Worm (Caenorhabditis elegans) whole organism, young adult: Measurements from ENCODE around the gene plx-1.
A peak's percentile ranks its signal among the peaks of the same experiment; 100 is the strongest.

Experiments
- B0019.2 ChIP-seq: fragments of 200-800 bp; sonication (Bioruptor generic); conservative IDR thresholded peaks from 2 replicates; pipeline ENCODE4 v1.3.6; 2022; ENCODE audit warnings: missing genetic modification reagents, missing genetic modification characterization, missing compliant biosample characterization
- C06A6.2 ChIP-seq: fragments of 200-800 bp; sonication (Bioruptor generic); conservative IDR thresholded peaks from 2 replicates; pipeline ENCODE4 v1.3.6; 2022; ENCODE audit warnings: missing genetic modification characterization, missing compliant biosample characterization
- D2030.7 ChIP-seq: fragments of 200-800 bp; sonication (Bioruptor generic); IDR thresholded peaks from 2 replicates; pipeline ENCODE4 v1.3.6; 2022; ENCODE audit warnings: missing genetic modification reagents, missing genetic modification characterization, missing compliant biosample characterization
- K11D2.4 ChIP-seq: fragments of 200-800 bp; sonication (Bioruptor generic); IDR thresholded peaks from 2 replicates; pipeline ENCODE4 v1.3.6; 2022; ENCODE audit warnings: missing genetic modification reagents, missing genetic modification characterization, missing compliant biosample characterization
- K12H6.12 ChIP-seq: fragments of 200-800 bp; sonication (Bioruptor generic); optimal IDR thresholded peaks from 2 replicates; lab custom pipeline; 2018; ENCODE audit warnings: mild to moderate bottlenecking, missing genetic modification characterization, missing compliant biosample characterization
- T26A5.8 ChIP-seq: sonication (generic microtip); optimal IDR thresholded peaks from 2 replicates; lab custom pipeline; 2016; ENCODE audit warnings: missing genetic modification characterization, missing compliant biosample characterization
- Y53F4B.3 ChIP-seq: fragments of 200-800 bp; sonication (Bioruptor generic); IDR thresholded peaks from 2 replicates; pipeline ENCODE4 v1.3.6; 2022; ENCODE audit warnings: missing genetic modification reagents, missing genetic modification characterization, missing compliant biosample characterization
- Y67H2A.10 ChIP-seq: fragments of 200-800 bp; sonication (Bioruptor generic); conservative IDR thresholded peaks from 2 replicates; pipeline ENCODE4 v1.3.6; 2022; ENCODE audit warnings: missing genetic modification reagents, missing genetic modification characterization, missing compliant biosample characterization
- Y79H2A.3 ChIP-seq: fragments of 200-800 bp; sonication (Bioruptor generic); conservative IDR thresholded peaks from 2 replicates; pipeline ENCODE4 v1.3.6; 2022; ENCODE audit warnings: missing genetic modification reagents, missing genetic modification characterization, missing compliant biosample characterization
- Y95B8A.8 ChIP-seq: fragments of 200-800 bp; sonication (Bioruptor generic); IDR thresholded peaks from 2 replicates; pipeline ENCODE4 v1.3.6; 2022; ENCODE audit warnings: missing genetic modification reagents, missing genetic modification characterization, missing compliant biosample characterization
- akir-1 ChIP-seq: fragments of 200-800 bp; sonication (Bioruptor generic); optimal IDR thresholded peaks from 2 replicates; lab custom pipeline; 2018; ENCODE audit warnings: mild to moderate bottlenecking, missing genetic modification characterization, moderate library complexity, missing compliant biosample characterization
- athp-1 ChIP-seq: sonication (generic microtip); optimal IDR thresholded peaks from 2 replicates; lab custom pipeline; 2017; ENCODE audit warnings: mild to moderate bottlenecking, missing genetic modification characterization, missing compliant biosample characterization
- attf-5 ChIP-seq: fragments of 200-800 bp; sonication (Bioruptor generic); optimal IDR thresholded peaks from 2 replicates; lab custom pipeline; 2018; ENCODE audit warnings: mild to moderate bottlenecking, missing genetic modification characterization, missing compliant biosample characterization
- bed-2 ChIP-seq: fragments of 200-800 bp; sonication (Bioruptor generic); IDR thresholded peaks from 2 replicates; pipeline ENCODE4 v1.3.6; 2022; ENCODE audit warnings: missing genetic modification reagents, missing genetic modification characterization, missing compliant biosample characterization
- cebp-1 ChIP-seq, 2 experiments: fragments of 200-800 bp in 1 of 2; sonication (Bioruptor generic) in 1 of 2; sonication (generic microtip) in 1 of 2; IDR thresholded peaks in 1 of 2; optimal IDR thresholded peaks in 1 of 2; 2 replicates each; pipeline versions ENCODE4 v1.3.6 to Lab custom; 2017 to 2022; ENCODE audit warnings: missing compliant biosample characterization in 2 of 2, missing genetic modification characterization in 2 of 2, mild to moderate bottlenecking in 1 of 2, missing genetic modification reagents in 1 of 2, moderate library complexity in 1 of 2
- ceh-27 ChIP-seq: fragments of 200-800 bp; sonication (Bioruptor generic); optimal IDR thresholded peaks from 2 replicates; lab custom pipeline; 2018; ENCODE audit warnings: mild to moderate bottlenecking, missing genetic modification characterization, moderate library complexity, missing compliant biosample characterization
- ceh-40 ChIP-seq: fragments of 200-800 bp; sonication (Bioruptor generic); IDR thresholded peaks from 2 replicates; pipeline ENCODE4 v1.3.6; 2022; ENCODE audit warnings: missing genetic modification characterization, missing compliant biosample characterization
- die-1 ChIP-seq: sonication (generic microtip); optimal IDR thresholded peaks from 2 replicates; lab custom pipeline; 2016; ENCODE audit warnings: missing genotype, mild to moderate bottlenecking, missing genetic modification characterization, missing compliant biosample characterization
- efl-1 ChIP-seq: fragments of 150-350 bp; optimal IDR thresholded peaks from 2 replicates; lab custom pipeline; 2014; ENCODE audit warnings: missing biosample characterization, missing genetic modification reagents, missing genetic modification characterization
- egrh-3 ChIP-seq: fragments of 200-800 bp; sonication (Bioruptor generic); IDR thresholded peaks from 2 replicates; pipeline ENCODE4 v1.3.6; 2022; ENCODE audit warnings: missing genetic modification reagents, missing genetic modification characterization, missing compliant biosample characterization
- ekl-4 ChIP-seq: fragments of 200-800 bp; sonication (Bioruptor generic); IDR thresholded peaks from 2 replicates; pipeline ENCODE4 v1.3.6; 2022; ENCODE audit warnings: missing genetic modification reagents, missing genetic modification characterization, missing compliant biosample characterization
- ets-4 ChIP-seq: fragments of 200-800 bp; sonication (Bioruptor generic); optimal IDR thresholded peaks from 2 replicates; lab custom pipeline; 2018; ENCODE audit warnings: mild to moderate bottlenecking, missing genetic modification characterization, missing compliant biosample characterization
- fkh-3 ChIP-seq: sonication (generic microtip); optimal IDR thresholded peaks from 2 replicates; lab custom pipeline; 2016; ENCODE audit warnings: mild to moderate bottlenecking, missing genetic modification characterization, missing compliant biosample characterization
- hlh-12 ChIP-seq: sonication (generic microtip); optimal IDR thresholded peaks from 2 replicates; lab custom pipeline; 2016; ENCODE audit warnings: missing genetic modification characterization, missing compliant biosample characterization
- hsf-1 ChIP-seq: fragments of 200-800 bp; sonication (Bioruptor generic); IDR thresholded peaks from 2 replicates; pipeline ENCODE4 v1.3.6; 2022; ENCODE audit warnings: missing genetic modification reagents, missing genetic modification characterization, missing compliant biosample characterization
- let-526 ChIP-seq: fragments of 200-800 bp; sonication (Bioruptor generic); IDR thresholded peaks from 2 replicates; pipeline ENCODE4 v1.3.6; 2022; ENCODE audit warnings: missing genetic modification reagents, missing genetic modification characterization, missing compliant biosample characterization
- lin-35 ChIP-seq, 3 experiments: fragments of 150-350 bp in 2 of 3; sonication (generic microtip) in 1 of 3; optimal IDR thresholded peaks; 2 replicates each; lab custom pipeline; 2014 to 2018; ENCODE audit warnings: missing biosample characterization in 3 of 3, missing genetic modification characterization in 3 of 3, missing genetic modification reagents in 3 of 3
- lin-40 ChIP-seq: sonication (generic microtip); optimal IDR thresholded peaks from 2 replicates; lab custom pipeline; 2016; ENCODE audit warnings: missing genetic modification characterization, mild to moderate bottlenecking, missing compliant biosample characterization, missing genotype, missing genetic modification reagents
- lir-1 ChIP-seq: fragments of 200-800 bp; sonication (Bioruptor generic); conservative IDR thresholded peaks from 2 replicates; pipeline ENCODE4 v1.3.6; 2022; ENCODE audit warnings: missing genetic modification reagents, missing genetic modification characterization, missing compliant biosample characterization
- lsl-1 ChIP-seq: fragments of 200-800 bp; sonication (Bioruptor generic); optimal IDR thresholded peaks from 2 replicates; lab custom pipeline; 2018; ENCODE audit warnings: mild to moderate bottlenecking, missing genetic modification characterization, moderate library complexity, missing compliant biosample characterization
- madf-3 ChIP-seq: fragments of 200-800 bp; sonication (Bioruptor generic); IDR thresholded peaks from 2 replicates; pipeline ENCODE4 v1.3.6; 2022; ENCODE audit warnings: missing genetic modification reagents, missing genetic modification characterization, missing compliant biosample characterization
- mxl-1 ChIP-seq: sonication (generic microtip); optimal IDR thresholded peaks from 2 replicates; lab custom pipeline; 2016; ENCODE audit warnings: missing genetic modification characterization, missing compliant biosample characterization
- nhr-120 ChIP-seq: fragments of 200-800 bp; sonication (Bioruptor generic); IDR thresholded peaks from 2 replicates; pipeline ENCODE4 v1.3.6; 2022; ENCODE audit warnings: missing genetic modification characterization, missing compliant biosample characterization
- nhr-80 ChIP-seq: sonication (generic microtip); optimal IDR thresholded peaks from 2 replicates; lab custom pipeline; 2016; ENCODE audit warnings: missing genetic modification characterization, missing compliant biosample characterization
- pbrm-1 ChIP-seq: fragments of 200-800 bp; sonication (Bioruptor generic); IDR thresholded peaks from 2 replicates; pipeline ENCODE4 v1.3.6; 2022; ENCODE audit warnings: missing genetic modification reagents, missing genetic modification characterization, missing compliant biosample characterization
- pha-4 ChIP-seq: fragments of 150-350 bp; sonication (generic microtip); optimal IDR thresholded peaks from 2 replicates; lab custom pipeline; 2014; ENCODE audit warnings: missing biosample characterization, missing genetic modification reagents, missing genetic modification characterization
- snpc-1.1 ChIP-seq: sonication (generic microtip); optimal IDR thresholded peaks from 2 replicates; lab custom pipeline; 2017; ENCODE audit warnings: missing genetic modification characterization, mild to moderate bottlenecking, missing compliant biosample characterization, antibody characterized with exemption, moderate library complexity, missing genotype, missing genetic modification reagents; ENCODE audit not compliant: insufficient read depth
- somi-1 ChIP-seq: fragments of 200-800 bp; sonication (Bioruptor generic); optimal IDR thresholded peaks from 2 replicates; lab custom pipeline; 2018; ENCODE audit warnings: mild to moderate bottlenecking, missing genetic modification characterization, missing compliant biosample characterization
- unc-130 ChIP-seq: sonication (generic microtip); optimal IDR thresholded peaks from 2 replicates; lab custom pipeline; 2016; ENCODE audit warnings: missing genetic modification reagents, missing genetic modification characterization, missing compliant biosample characterization
- zfh-2 ChIP-seq: fragments of 200-800 bp; sonication (Bioruptor generic); conservative IDR thresholded peaks from 2 replicates; pipeline ENCODE4 v1.3.6; 2022; ENCODE audit warnings: missing genetic modification reagents, missing genetic modification characterization, missing compliant biosample characterization
- ztf-26 ChIP-seq: sonication (generic microtip); optimal IDR thresholded peaks from 2 replicates; lab custom pipeline; 2017; ENCODE audit warnings: missing genetic modification characterization, missing compliant biosample characterization
- ztf-28 ChIP-seq: fragments of 200-800 bp; sonication (Bioruptor generic); IDR thresholded peaks from 2 replicates; pipeline ENCODE4 v1.3.6; 2022; ENCODE audit warnings: missing genetic modification reagents, missing genetic modification characterization, missing compliant biosample characterization
- ztf-3 ChIP-seq: fragments of 200-800 bp; sonication (Bioruptor generic); optimal IDR thresholded peaks from 2 replicates; lab custom pipeline; 2018; ENCODE audit warnings: mild to moderate bottlenecking, missing genetic modification characterization, missing compliant biosample characterization

The plx-1 gene

ce11 chrIV:1009546-1009945 is 50.2 kb downstream of the plx-1 start, which contains the start of gene Y55F3AM.9 (continued):
- TF ChIP-seq snpc-1.1 (tag; lab: Kevin White, UChicago) (peak; percentile 19), hlh-12 (no peak), Y79H2A.3 (GFP tag; lab: Robert Waterston, UW) (no peak), B0019.2 (GFP tag; lab: Robert Waterston, UW) (no peak), ets-4 (GFP tag; lab: Kevin White, UChicago) (no peak), K11D2.4 (no peak), pbrm-1 (GFP tag; lab: Robert Waterston, UW) (no peak), nhr-80 (tag; lab: Kevin White, UChicago) (no peak), D2030.7 (no peak), efl-1 (GFP tag; lab: Kevin White, UChicago) (peak; percentile 10), zfh-2 (GFP tag; lab: Robert Waterston, UW) (no peak), bed-2 (GFP tag; lab: Robert Waterston, UW) (no peak), nhr-120 (GFP tag; lab: Robert Waterston, UW) (no peak), ceh-27 (GFP tag; lab: Kevin White, UChicago) (no peak), attf-5 (GFP tag; lab: Kevin White, UChicago) (peak; percentile 48), mxl-1 (tag; lab: Kevin White, UChicago) (no peak), Y95B8A.8 (GFP tag; lab: Robert Waterston, UW) (no peak), ztf-3 (GFP tag; lab: Kevin White, UChicago) (no peak)
- TF ChIP-seq, all 124 proteins: peak for 16

ce11 chrIV:1010212-1010611 is 50.9 kb downstream of the plx-1 start, which contains the start of gene atg-3:
TSS of gene atg-3 (plus strand) at chrIV:1010512.
- no peak for TF ChIP-seq pha-4
- no peak for TF ChIP-seq C06A6.2
- no peak for TF ChIP-seq hsf-1 (GFP tag; lab: Robert Waterston, UW)
- TF ChIP-seq lsl-1 (GFP tag; lab: Kevin White, UChicago): peak; percentile 21

- TF ChIP-seq hsf-1 (GFP tag; lab: Robert Waterston, UW) (0 out of 2 replicates have a peak, but pooled peaks have one; percentile 15), nhr-120 (GFP tag; lab: Robert Waterston, UW) (no peak), C06A6.2 (no peak), zfh-2 (GFP tag; lab: Robert Waterston, UW) (peak; percentile 61), athp-1 (tag; lab: Kevin White, UChicago) (no peak)
Observed at ce11 chrIV:1011776-1012175, 52.5 kb downstream of the plx-1 start.

- no peak for TF ChIP-seq somi-1 (GFP tag; lab: Kevin White, UChicago)
- peak; percentile 46; the same call in 1 of the 2 replicates for TF ChIP-seq Y53F4B.3 (GFP tag; lab: Robert Waterston, UW)
- TF ChIP-seq lin-35 (GFP tag; optimal IDR thresholded peaks at IDR 0.05; lab: Kevin White, UChicago): peak in 2 of 3 experiments; percentile 40 to 76
- TF ChIP-seq D2030.7: peak; percentile 79
- no peak for TF ChIP-seq nhr-120 (GFP tag; lab: Robert Waterston, UW)
- TF ChIP-seq madf-3 (GFP tag; lab: Robert Waterston, UW): peak; percentile 100
- TF ChIP-seq ekl-4 (GFP tag; lab: Robert Waterston, UW): peak; percentile 85
- peak; percentile 79 for TF ChIP-seq Y67H2A.10 (GFP tag; lab: Robert Waterston, UW)
- TF ChIP-seq ztf-26 (tag; lab: Kevin White, UChicago): peak; percentile 30
- no peak for TF ChIP-seq T26A5.8
- TF ChIP-seq egrh-3 (GFP tag; lab: Robert Waterston, UW): no peak
- TF ChIP-seq akir-1 (GFP tag; lab: Kevin White, UChicago): no peak
- peak; percentile 75 for TF ChIP-seq K12H6.12
- TF ChIP-seq ceh-40 (GFP tag; lab: Robert Waterston, UW): no peak
- TF ChIP-seq let-526 (GFP tag; lab: Robert Waterston, UW): no peak
- TF ChIP-seq unc-130 (GFP tag; lab: Kevin White, UChicago): peak; percentile 6
- peak; percentile 78 for TF ChIP-seq lsl-1 (GFP tag; lab: Kevin White, UChicago)
- no peak for TF ChIP-seq fkh-3 (tag; lab: Kevin White, UChicago)
- TF ChIP-seq attf-5 (GFP tag; lab: Kevin White, UChicago): peak; percentile 90
- peak; percentile 69; the same call in 1 of the 2 replicates for TF ChIP-seq ztf-28 (GFP tag; lab: Robert Waterston, UW)
- TF ChIP-seq lin-40 (tag; lab: Kevin White, UChicago): peak; percentile 77
- TF ChIP-seq lir-1 (GFP tag; lab: Robert Waterston, UW): peak; percentile 69; the same call in 1 of the 2 replicates
- TF ChIP-seq die-1 (tag; lab: Kevin White, UChicago): no peak
- TF ChIP-seq cebp-1 (GFP tag; IDR thresholded peaks at IDR 0.05; lab: Robert Waterston, UW): peak; percentile 64; the same call in 1 of the 2 replicates
- peak; percentile 92 for TF ChIP-seq cebp-1 (tag; optimal IDR thresholded peaks at IDR 0.05; lab: Kevin White, UChicago)
Observed at ce11 chrIV:1012447-1012846, 53.1 kb downstream of the plx-1 start, which contains the start of gene rbm-39. TSS of gene rbm-39 (plus strand) at chrIV:1012624.
